Worm (Caenorhabditis elegans): Measurements from ENCODE around the gene vmo-1.
A peak's percentile ranks its signal among the peaks of the same experiment; 100 is the strongest.

Gene vmo-1

DNA sequence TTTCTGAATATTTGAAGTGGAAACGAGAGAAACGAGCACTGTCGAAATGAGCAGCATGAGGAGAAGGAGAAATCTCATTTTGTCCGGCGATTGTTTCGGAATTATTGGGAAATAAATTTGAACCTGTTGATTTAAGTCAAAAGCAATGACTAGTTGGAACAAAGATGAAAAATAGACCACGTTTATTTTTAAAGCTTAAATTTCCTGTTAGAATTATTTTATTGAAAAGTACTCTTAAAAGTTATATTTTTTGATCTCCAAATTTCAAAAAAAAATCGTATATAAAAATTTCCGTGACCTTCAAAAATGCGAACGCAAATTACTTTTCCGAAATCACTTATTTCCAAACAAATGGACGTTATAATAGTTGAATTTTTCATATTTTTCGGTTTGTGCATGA lies 42.8 kb upstream of the vmo-1 start, which contains the start of gene F26F2.11:
TSS of gene F26F2.11 (minus strand) at position 101 of the 400 bp plus-strand sequence.
- TF ChIP-seq pha-4 (GFP tag; IDR thresholded peaks at IDR 0.05) (no peak), pha-4 (tag; optimal IDR thresholded peaks at IDR 0.05) (no peak)

DNA sequence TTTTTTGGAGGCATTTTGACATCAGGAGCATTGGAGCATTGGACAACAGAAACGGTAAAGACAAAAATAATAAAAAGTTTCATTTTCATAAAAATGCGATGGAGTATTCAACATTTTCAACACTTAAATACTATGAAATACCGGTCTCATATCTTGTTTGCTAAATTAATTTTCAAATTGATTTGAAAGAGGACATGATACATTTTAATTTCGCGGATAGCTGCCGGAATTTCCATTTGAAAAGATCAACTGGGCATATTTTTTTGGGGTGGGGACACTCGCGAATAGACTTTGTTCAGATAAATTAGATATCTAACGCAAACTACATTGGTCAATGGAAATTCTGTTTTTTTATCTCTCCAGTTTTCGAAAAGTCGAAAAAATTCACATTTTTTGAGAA lies 41.9 kb upstream of the vmo-1 start, which contains the start of gene F26F2.10:
TSS of gene F26F2.10 (minus strand) at position 101 of the 400 bp plus-strand sequence.
- no peak for TF ChIP-seq mdt-29 (GFP tag; IDR thresholded peaks at IDR 0.05)
- no peak for TF ChIP-seq nhr-102 (tag; optimal IDR thresholded peaks at IDR 0.05)
- no peak for TF ChIP-seq ceh-28 (tag; optimal IDR thresholded peaks at IDR 0.05)
- TF ChIP-seq skn-1 (tag; optimal IDR thresholded peaks at IDR 0.05) = no peak
- no peak for TF ChIP-seq hlh-11 (tag; optimal IDR thresholded peaks at IDR 0.05)
- TF ChIP-seq dve-1 (tag; optimal IDR thresholded peaks at IDR 0.05; ENCODE audit: insufficient read depth) = no peak
- TF ChIP-seq pha-4 (GFP tag; IDR thresholded peaks at IDR 0.05) = no peak
- TF ChIP-seq pha-4 (tag; optimal IDR thresholded peaks at IDR 0.05) = no peak
- no peak for TF ChIP-seq hmg-1.1 (GFP tag; IDR thresholded peaks at IDR 0.05)
- TF ChIP-seq dmd-6 (GFP tag; IDR thresholded peaks at IDR 0.05) = no peak
- TF ChIP-seq ztf-11 (tag; optimal IDR thresholded peaks at IDR 0.05) = no peak
- no peak for TF ChIP-seq ceh-32 (tag; optimal IDR thresholded peaks at IDR 0.05; ENCODE audit: poor library complexity)
- TF ChIP-seq mdl-1 (tag; optimal IDR thresholded peaks at IDR 0.05) = no peak
- TF ChIP-seq unc-39 (tag; optimal IDR thresholded peaks at IDR 0.05) = no peak
- no peak for TF ChIP-seq ZK337.2 (GFP tag; IDR thresholded peaks at IDR 0.05)
- no peak for TF ChIP-seq ceh-62 (tag; optimal IDR thresholded peaks at IDR 0.05)
- no peak for TF ChIP-seq lin-1 (GFP tag; IDR thresholded peaks at IDR 0.05)
- no peak for TF ChIP-seq unc-130 (GFP tag; optimal IDR thresholded peaks at IDR 0.05)
- TF ChIP-seq mes-2 (tag; optimal IDR thresholded peaks at IDR 0.05; ENCODE audit: poor library complexity, severe bottlenecking) = no peak

DNA sequence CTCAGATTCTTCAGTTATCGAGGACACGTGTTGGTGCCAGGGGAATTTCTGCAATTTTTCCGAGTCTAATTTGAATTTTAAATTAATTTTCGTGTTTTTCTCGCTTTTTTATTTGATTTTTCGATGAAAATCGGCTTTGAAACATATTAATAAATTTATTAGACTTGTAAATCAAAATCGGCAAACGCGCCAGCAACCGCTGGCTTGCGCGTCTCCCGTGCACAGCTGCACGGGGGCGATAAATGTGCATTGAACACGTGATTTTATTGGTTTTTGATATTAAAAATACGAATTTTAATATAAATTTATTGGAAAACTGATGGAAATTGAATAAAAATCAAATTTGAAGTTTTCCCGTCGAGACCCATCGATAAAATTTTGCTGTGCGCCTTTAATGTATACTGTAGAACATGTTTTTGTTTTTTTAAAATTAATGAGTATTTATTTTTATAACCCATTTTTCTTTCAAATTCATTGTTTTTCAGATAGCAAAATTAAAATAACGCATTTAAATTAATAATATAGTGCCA lies 27.7 kb upstream of the vmo-1 start, which contains the start of gene F26F2.7:
TSS of gene F26F2.7 (plus strand) at position 480 of the 530 bp plus-strand sequence.
- TF ChIP-seq F49E8.2 (tag; optimal IDR thresholded peaks at IDR 0.05; ENCODE audit: borderline replicate concordance) = peak; percentile 94
- TF ChIP-seq tra-1 (GFP tag; IDR thresholded peaks at IDR 0.05) = no peak; the same call in 1 of the 2 replicates
- TF ChIP-seq hlh-11 (tag; optimal IDR thresholded peaks at IDR 0.05) = peak; percentile 95
- TF ChIP-seq hlh-30 (tag; optimal IDR thresholded peaks at IDR 0.05; ENCODE audit: insufficient read depth) = peak; percentile 98
- TF ChIP-seq snpc-4 (tag; optimal IDR thresholded peaks at IDR 0.05) = no peak
- no peak for TF ChIP-seq daf-8 (GFP tag; IDR thresholded peaks at IDR 0.05)
- TF ChIP-seq dmd-8 (GFP tag; IDR thresholded peaks at IDR 0.05) = no peak
- TF ChIP-seq zfp-3 (GFP tag; conservative IDR thresholded peaks at IDR 0.05) = no peak
- TF ChIP-seq ceh-82 (tag; optimal IDR thresholded peaks at IDR 0.05) = no peak
- peak; percentile 65; the same call in 1 of the 2 replicates for TF ChIP-seq lin-1 (GFP tag; IDR thresholded peaks at IDR 0.05)
- TF ChIP-seq nhr-42 (GFP tag; IDR thresholded peaks at IDR 0.05) = peak; percentile 74; the same call in 1 of the 2 replicates
- TF ChIP-seq nhr-237 (tag; optimal IDR thresholded peaks at IDR 0.05) = no peak
- no peak for TF ChIP-seq egl-43 (GFP tag; IDR thresholded peaks at IDR 0.05)
- TF ChIP-seq lin-29 (GFP tag; IDR thresholded peaks at IDR 0.05) = no peak
- TF ChIP-seq Y5F2A.4 (GFP tag; optimal IDR thresholded peaks at IDR 0.05) = no peak
- TF ChIP-seq php-3 (GFP tag; IDR thresholded peaks at IDR 0.05) = peak; percentile 92; the same call in 1 of the 2 replicates
- no peak for TF ChIP-seq T20F7.1 (GFP tag; optimal IDR thresholded peaks at IDR 0.05)
- TF ChIP-seq ceh-20 (GFP tag; IDR thresholded peaks at IDR 0.05) = peak; percentile 94
- peak; percentile 70; the same call in 1 of the 2 replicates for TF ChIP-seq T26A8.4 (GFP tag; IDR thresholded peaks at IDR 0.05)
- TF ChIP-seq lin-15B (tag; optimal IDR thresholded peaks at IDR 0.05) = no peak
- TF ChIP-seq nhr-10 (tag; optimal IDR thresholded peaks at IDR 0.05) = no peak
- peak; percentile 67 for TF ChIP-seq saeg-2 (GFP tag; IDR thresholded peaks at IDR 0.05)
- TF ChIP-seq aha-1 (tag) = no peak
- no peak for TF ChIP-seq ceh-32 (tag; optimal IDR thresholded peaks at IDR 0.05; ENCODE audit: poor library complexity)
- TF ChIP-seq sdz-12 (GFP tag; optimal IDR thresholded peaks at IDR 0.05) = no peak
- no peak for TF ChIP-seq R02D3.7 (tag; optimal IDR thresholded peaks at IDR 0.05)
- no peak for TF ChIP-seq skn-1 (tag; optimal IDR thresholded peaks at IDR 0.05)
- no peak for TF ChIP-seq nhr-111 (GFP tag; optimal IDR thresholded peaks at IDR 0.05)
- TF ChIP-seq zip-2 (tag; optimal IDR thresholded peaks at IDR 0.05) = no peak
- TF ChIP-seq hmg-1.1 (GFP tag; IDR thresholded peaks at IDR 0.05) = peak; percentile 84
- TF ChIP-seq nhr-25 (tag; optimal IDR thresholded peaks at IDR 0.05; ENCODE audit: borderline replicate concordance, insufficient read depth) = no peak
- no peak for TF ChIP-seq gei-8 (GFP tag; optimal IDR thresholded peaks at IDR 0.05)
- no peak for TF ChIP-seq attf-4 (tag; optimal IDR thresholded peaks at IDR 0.05)
